Worm (Caenorhabditis elegans) whole organism, midembryonic: Measurements from ENCODE around the gene fre-1.
A peak's percentile ranks its signal among the peaks of the same experiment; 100 is the strongest.

Experiments used
- T22C8.4 ChIP-seq: fragments of 200-800 bp; sonication (Bioruptor generic); IDR thresholded peaks from 2 replicates; pipeline ENCODE4 v1.3.6; 2022; ENCODE audit warnings: missing genetic modification characterization, missing compliant biosample characterization
- cog-1 ChIP-seq: sonication (generic microtip); optimal IDR thresholded peaks from 2 replicates; lab custom pipeline; 2016; ENCODE audit warnings: missing genetic modification characterization, missing compliant biosample characterization
- flt-1 ChIP-seq: fragments of 200-800 bp; sonication (Bioruptor generic); IDR thresholded peaks from 2 replicates; pipeline ENCODE4 v1.3.6; 2022; ENCODE audit warnings: missing genetic modification characterization, missing compliant biosample characterization
- klf-2 ChIP-seq: fragments of 200-800 bp; sonication (Bioruptor generic); conservative IDR thresholded peaks from 2 replicates; pipeline ENCODE4 v1.3.6; 2022; ENCODE audit warnings: missing genetic modification reagents, missing genetic modification characterization, missing compliant biosample characterization
- med-1 ChIP-seq: sonication (generic microtip); optimal IDR thresholded peaks from 2 replicates; lab custom pipeline; 2017; ENCODE audit warnings: missing genetic modification characterization, mild to moderate bottlenecking, missing compliant biosample characterization, antibody characterized with exemption, missing genetic modification reagents; ENCODE audit not compliant: insufficient read depth
- ref-1 ChIP-seq: fragments of 200-800 bp; sonication (Bioruptor generic); conservative IDR thresholded peaks from 2 replicates; pipeline ENCODE4 v1.3.6; 2022; ENCODE audit warnings: missing genetic modification reagents, missing genetic modification characterization, missing compliant biosample characterization
- tab-1 ChIP-seq: fragments of 200-800 bp; sonication (Bioruptor generic); IDR thresholded peaks from 2 replicates; pipeline ENCODE4 v1.3.6; 2022; ENCODE audit warnings: missing genetic modification characterization, missing compliant biosample characterization
- ztf-23 ChIP-seq: fragments of 200-800 bp; sonication (Bioruptor generic); IDR thresholded peaks from 2 replicates; pipeline ENCODE4 v1.3.6; 2022; ENCODE audit warnings: missing genetic modification reagents, missing genetic modification characterization, missing compliant biosample characterization
- ztf-29 ChIP-seq: fragments of 200-800 bp; sonication (Bioruptor generic); IDR thresholded peaks from 2 replicates; pipeline ENCODE4 v1.3.6; 2022; ENCODE audit warnings: missing genetic modification reagents, missing genetic modification characterization, missing compliant biosample characterization

The fre-1 gene

DNA sequence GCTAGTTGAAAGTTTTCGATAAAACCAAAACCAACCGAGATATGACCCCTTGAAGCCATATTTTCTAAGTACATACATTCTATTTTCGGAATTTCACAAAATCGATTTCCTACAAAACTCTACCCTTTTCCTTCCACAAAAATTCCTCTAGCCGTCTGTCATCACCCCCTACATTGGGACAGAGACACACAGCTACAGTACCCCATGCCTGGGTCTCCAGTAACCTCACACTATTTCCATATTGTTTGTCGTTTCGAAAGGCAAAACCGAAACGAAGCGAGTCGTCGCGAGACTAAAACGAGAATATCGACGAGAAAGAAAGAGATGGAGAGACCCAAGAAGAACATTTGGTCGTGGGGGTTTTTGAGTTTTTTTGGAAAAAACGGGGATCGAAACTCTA, 19.1 kb downstream of the fre-1 start:
- no peak for TF ChIP-seq flt-1 (GFP tag; lab: Robert Waterston, UW)
- TF ChIP-seq klf-2 (GFP tag; lab: Robert Waterston, UW) = no peak
- TF ChIP-seq ztf-29 (GFP tag; lab: Robert Waterston, UW) = no peak
- no peak for TF ChIP-seq tab-1 (GFP tag; lab: Robert Waterston, UW)
- TF ChIP-seq ztf-23 (GFP tag; lab: Robert Waterston, UW) = no peak
- TF ChIP-seq T22C8.4 = no peak
- no peak for TF ChIP-seq cog-1 (tag; lab: Kevin White, UChicago)
- TF ChIP-seq ref-1 (GFP tag; lab: Robert Waterston, UW) = no peak
- no peak for TF ChIP-seq med-1 (GFP tag; lab: Kevin White, UChicago)

DNA sequence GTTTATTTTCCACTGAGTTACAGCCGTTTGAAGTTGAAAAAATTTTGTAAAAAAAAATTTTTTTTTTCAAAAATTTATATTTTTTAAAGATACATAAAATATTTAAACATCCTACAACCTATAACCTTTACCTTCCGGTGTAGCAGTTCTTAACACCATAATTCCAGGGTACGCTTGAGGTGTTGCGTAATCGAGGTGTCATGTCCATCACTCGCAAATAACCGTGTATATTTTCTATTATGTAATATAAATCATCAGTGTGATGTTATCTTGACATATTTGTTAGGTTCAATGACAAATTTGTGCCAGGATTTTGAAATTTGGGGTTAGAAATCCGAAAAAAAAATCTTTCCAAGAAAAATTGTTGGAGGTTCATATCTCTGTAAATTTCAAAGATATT, 20.5 kb downstream of the fre-1 start:
- no peak for TF ChIP-seq ref-1 (GFP tag; lab: Robert Waterston, UW)
- TF ChIP-seq klf-2 (GFP tag; lab: Robert Waterston, UW) = no peak
- TF ChIP-seq med-1 (GFP tag; lab: Kevin White, UChicago) = no peak
- no peak for TF ChIP-seq ztf-23 (GFP tag; lab: Robert Waterston, UW)
- TF ChIP-seq flt-1 (GFP tag; lab: Robert Waterston, UW) = no peak
- TF ChIP-seq cog-1 (tag; lab: Kevin White, UChicago) = no peak

DNA sequence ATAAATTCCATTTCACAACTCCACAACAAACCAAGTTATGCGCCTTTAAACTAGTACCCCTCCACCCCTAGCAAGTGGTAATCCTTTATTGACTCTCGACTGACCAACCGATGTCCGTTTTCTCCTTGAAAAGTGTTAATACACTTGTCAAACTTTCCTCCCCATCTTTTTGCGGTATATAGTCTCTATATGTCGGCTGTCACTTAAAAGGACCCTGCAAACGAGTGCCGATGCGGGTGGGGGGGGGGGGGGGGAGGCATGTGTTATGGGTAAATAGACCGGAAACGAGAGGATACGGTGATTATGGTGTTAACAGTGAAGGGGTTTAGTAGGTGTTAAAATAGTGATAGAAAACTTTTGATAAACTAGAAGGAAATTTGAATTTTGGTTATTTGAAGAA, 22.4 kb downstream of the fre-1 start:
- TF ChIP-seq ztf-29 (GFP tag; lab: Robert Waterston, UW) = no peak
- TF ChIP-seq ztf-23 (GFP tag; lab: Robert Waterston, UW) = no peak
- no peak for TF ChIP-seq med-1 (GFP tag; lab: Kevin White, UChicago)
- no peak for TF ChIP-seq tab-1 (GFP tag; lab: Robert Waterston, UW)
- TF ChIP-seq cog-1 (tag; lab: Kevin White, UChicago) = no peak
- TF ChIP-seq klf-2 (GFP tag; lab: Robert Waterston, UW) = no peak
- TF ChIP-seq flt-1 (GFP tag; lab: Robert Waterston, UW) = no peak
- TF ChIP-seq ref-1 (GFP tag; lab: Robert Waterston, UW) = no peak
- TF ChIP-seq T22C8.4 = no peak

DNA sequence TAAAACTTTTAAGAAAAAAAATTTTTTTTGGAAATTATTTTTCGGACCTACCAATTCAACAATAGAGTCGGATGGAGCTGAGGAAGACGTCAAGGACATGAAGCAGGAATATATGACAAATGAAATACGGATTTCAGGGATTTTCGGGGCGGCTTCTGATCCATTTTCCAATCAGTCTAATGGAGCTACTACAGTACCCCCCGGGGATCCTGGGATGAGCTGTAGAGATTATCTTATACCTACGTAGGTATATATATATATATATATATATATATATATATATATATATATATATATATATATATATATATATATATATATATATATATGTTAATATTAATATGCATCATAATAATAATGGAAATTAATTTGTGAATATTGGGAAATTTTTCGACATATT, 23.5 kb downstream of the fre-1 start, which contains the start of gene ttx-1:
TSS of gene ttx-1 (minus strand) at position 101 of the 400 bp plus-strand sequence.
- no peak for TF ChIP-seq med-1 (GFP tag; lab: Kevin White, UChicago)
- no peak for TF ChIP-seq T22C8.4
- no peak for TF ChIP-seq ref-1 (GFP tag; lab: Robert Waterston, UW)
- TF ChIP-seq tab-1 (GFP tag; lab: Robert Waterston, UW) = no peak
- no peak for TF ChIP-seq ztf-29 (GFP tag; lab: Robert Waterston, UW)
- TF ChIP-seq flt-1 (GFP tag; lab: Robert Waterston, UW) = no peak
- no peak for TF ChIP-seq klf-2 (GFP tag; lab: Robert Waterston, UW)
- no peak for TF ChIP-seq cog-1 (tag; lab: Kevin White, UChicago)
- TF ChIP-seq ztf-23 (GFP tag; lab: Robert Waterston, UW) = no peak

DNA sequence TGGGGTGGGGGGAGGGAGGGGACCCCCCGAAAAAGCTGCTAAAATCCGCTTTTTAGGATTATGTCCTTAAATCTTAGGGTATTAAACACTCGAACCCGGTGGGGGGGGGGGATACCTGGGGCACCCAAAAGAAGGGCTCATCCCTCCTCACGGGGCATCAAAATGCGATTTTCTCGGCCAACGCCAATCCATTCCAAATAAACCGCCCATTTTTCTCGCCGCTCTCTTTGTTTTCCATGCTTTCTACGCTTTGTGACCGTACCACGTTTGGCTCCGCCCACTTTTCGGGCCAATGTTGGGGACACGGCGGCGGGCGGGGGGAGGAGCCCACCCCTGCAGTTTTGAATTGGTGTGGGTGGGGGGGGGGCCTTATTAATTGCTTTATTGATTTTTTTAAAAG, 26.0 kb downstream of the fre-1 start:
- TF ChIP-seq ztf-29 (GFP tag; lab: Robert Waterston, UW) (no peak), T22C8.4 (peak; percentile 39; the same call in 1 of the 2 replicates), cog-1 (tag; lab: Kevin White, UChicago) (peak; percentile 30)

DNA sequence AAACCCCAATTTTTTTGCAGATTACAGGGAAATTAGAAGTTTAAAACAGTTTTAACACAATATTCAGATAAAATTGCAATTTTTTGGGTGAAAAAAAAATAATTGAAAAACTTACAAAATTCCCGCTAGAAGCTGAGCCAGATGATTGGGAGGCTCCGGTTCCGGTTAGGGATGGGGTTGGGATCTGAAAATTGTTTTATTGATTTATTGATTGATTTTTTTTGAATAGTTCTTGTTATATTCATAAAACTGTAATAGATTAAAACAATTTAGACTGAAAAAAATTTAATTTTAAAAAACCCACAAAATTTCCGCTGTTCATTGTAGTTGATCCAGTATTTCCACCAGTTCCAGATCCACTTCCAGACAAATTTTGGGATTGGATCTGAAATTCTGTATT, 28.2 kb downstream of the fre-1 start:
- no peak for TF ChIP-seq med-1 (GFP tag; lab: Kevin White, UChicago)
- TF ChIP-seq ztf-23 (GFP tag; lab: Robert Waterston, UW) = no peak
- TF ChIP-seq cog-1 (tag; lab: Kevin White, UChicago) = no peak
- TF ChIP-seq ref-1 (GFP tag; lab: Robert Waterston, UW) = no peak

DNA sequence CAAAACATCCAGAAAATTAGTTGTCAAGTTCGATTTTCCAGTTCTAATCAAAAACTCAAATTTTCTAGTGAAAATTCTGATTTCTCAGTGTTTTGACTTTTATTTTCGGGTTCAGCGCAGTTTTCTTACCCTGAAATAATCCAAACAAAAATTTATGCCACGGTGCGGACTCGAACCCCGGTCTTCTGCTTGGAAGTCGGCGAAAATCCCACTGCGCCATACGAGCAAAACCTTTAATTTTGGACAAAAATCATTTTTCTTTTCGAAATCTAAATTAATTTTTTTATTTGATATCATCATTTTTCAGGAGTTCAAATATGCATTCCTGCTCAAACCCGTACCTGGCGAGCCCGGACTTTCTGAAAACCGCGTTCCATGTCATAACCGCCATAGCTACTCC, 38.5 kb downstream of the fre-1 start, which contains the start of gene srh-233:
TSS of gene srh-233 (plus strand) at position 301 of the 400 bp plus-strand sequence.
- no peak for TF ChIP-seq ztf-23 (GFP tag; lab: Robert Waterston, UW)
- no peak for TF ChIP-seq flt-1 (GFP tag; lab: Robert Waterston, UW)
- TF ChIP-seq ref-1 (GFP tag; lab: Robert Waterston, UW) = no peak
- TF ChIP-seq T22C8.4 = no peak
- TF ChIP-seq cog-1 (tag; lab: Kevin White, UChicago) = no peak
- TF ChIP-seq med-1 (GFP tag; lab: Kevin White, UChicago) = no peak
- TF ChIP-seq ztf-29 (GFP tag; lab: Robert Waterston, UW) = no peak
- no peak for TF ChIP-seq klf-2 (GFP tag; lab: Robert Waterston, UW)
- no peak for TF ChIP-seq tab-1 (GFP tag; lab: Robert Waterston, UW)

DNA sequence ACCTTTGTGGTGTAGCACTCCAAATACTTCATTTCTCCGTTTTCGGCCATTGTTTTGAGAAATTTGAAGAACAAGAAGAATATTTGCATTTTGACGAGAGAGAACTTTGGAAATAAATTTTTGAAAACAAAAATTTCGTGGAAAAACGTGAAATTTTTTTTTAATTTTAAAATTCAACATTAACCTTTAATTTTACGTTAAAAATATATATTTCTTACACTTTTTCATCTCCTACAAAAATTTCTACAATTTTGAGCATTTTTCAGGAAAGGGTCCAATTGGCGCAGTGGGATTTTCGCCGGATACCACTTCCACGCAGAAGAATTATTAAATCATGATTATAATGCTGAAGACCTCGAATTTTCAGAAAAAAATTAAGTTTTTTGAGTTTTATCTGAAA, 40.2 kb downstream of the fre-1 start, which contains the start of gene spe-19:
TSS of gene spe-19 (minus strand) at position 101 of the 400 bp plus-strand sequence.
- TF ChIP-seq tab-1 (GFP tag; lab: Robert Waterston, UW) (no peak), cog-1 (tag; lab: Kevin White, UChicago) (no peak), flt-1 (GFP tag; lab: Robert Waterston, UW) (no peak), ztf-23 (GFP tag; lab: Robert Waterston, UW) (no peak), ref-1 (GFP tag; lab: Robert Waterston, UW) (no peak), med-1 (GFP tag; lab: Kevin White, UChicago) (no peak), ztf-29 (GFP tag; lab: Robert Waterston, UW) (no peak), klf-2 (GFP tag; lab: Robert Waterston, UW) (no peak), T22C8.4 (no peak)

DNA sequence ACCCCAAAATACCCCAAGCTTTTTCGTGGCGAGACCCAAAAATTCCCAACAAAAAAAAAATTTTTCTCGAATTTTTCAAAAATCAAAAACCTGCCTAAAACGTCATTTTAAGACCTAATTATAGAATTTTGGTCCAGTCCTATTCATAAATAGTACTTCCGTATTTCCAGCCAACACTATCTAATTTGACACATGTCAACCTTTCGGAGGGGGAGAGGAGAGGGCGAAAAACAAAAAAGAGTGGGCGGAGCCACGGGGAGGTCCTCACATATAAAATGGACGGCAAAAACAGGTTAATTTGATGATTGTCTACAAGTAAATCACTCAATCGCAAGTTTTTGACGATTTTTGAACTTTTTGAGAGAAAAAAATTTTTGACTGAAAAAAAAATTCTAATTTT, 50.2 kb downstream of the fre-1 start, which contains the start of gene Y113G7A.16:
TSS of gene Y113G7A.16 (plus strand) at position 301 of the 400 bp plus-strand sequence.
- TF ChIP-seq ztf-23 (GFP tag; lab: Robert Waterston, UW) = no peak
- no peak for TF ChIP-seq ztf-29 (GFP tag; lab: Robert Waterston, UW)
- TF ChIP-seq T22C8.4 = no peak
- TF ChIP-seq cog-1 (tag; lab: Kevin White, UChicago) = no peak
- TF ChIP-seq ref-1 (GFP tag; lab: Robert Waterston, UW) = no peak
- TF ChIP-seq klf-2 (GFP tag; lab: Robert Waterston, UW) = no peak
